Fruit fly (Drosophila melanogaster) whole organism, embryonic: ENCODE data around the gene Mtl.

Experiments
- CG10267 ChIP-seq: fragments of 200-800 bp; sonication (Bioruptor generic); optimal IDR thresholded peaks from 2 replicates; lab custom pipeline; 2018; ENCODE audit warnings: missing biosample characterization, mild to moderate bottlenecking, missing genetic modification characterization, moderate library complexity
- CG11093 ChIP-seq: fragments of 200-800 bp; sonication (Bioruptor generic); IDR thresholded peaks from 3 replicates; pipeline ENCODE4 v1.3.6; 2022; ENCODE audit warnings: missing biosample characterization, missing genetic modification characterization
- CG11560 ChIP-seq: fragments of 200-800 bp; sonication (Bioruptor generic); IDR thresholded peaks from 3 replicates; pipeline ENCODE4 v1.3.6; 2022; ENCODE audit warnings: missing biosample characterization, missing genetic modification characterization
- CG16779 ChIP-seq: fragments of 200-800 bp; sonication (Bioruptor generic); IDR thresholded peaks from 2 replicates; pipeline ENCODE4 v1.3.6; 2022; ENCODE audit warnings: missing biosample characterization, missing genetic modification characterization
- CG18262 ChIP-seq: fragments of 200-800 bp; optimal IDR thresholded peaks from 3 replicates; lab custom pipeline; 2019; ENCODE audit warnings: missing biosample characterization, mild to moderate bottlenecking, missing genetic modification characterization, moderate library complexity
- CG18599 ChIP-seq: fragments of 200-800 bp; sonication (Bioruptor generic); optimal IDR thresholded peaks from 3 replicates; lab custom pipeline; 2017; ENCODE audit warnings: missing biosample characterization, missing genetic modification characterization, mild to moderate bottlenecking, moderate library complexity, missing genetic modification reagents
- CG2202 ChIP-seq: fragments of 200-800 bp; sonication (Bioruptor generic); optimal IDR thresholded peaks from 2 replicates; lab custom pipeline; 2018; ENCODE audit warnings: missing biosample characterization, mild to moderate bottlenecking, missing genetic modification characterization
- CG2712 ChIP-seq: fragments of 200-800 bp; optimal IDR thresholded peaks from 3 replicates; lab custom pipeline; 2019; ENCODE audit warnings: missing biosample characterization, mild to moderate bottlenecking, missing genetic modification characterization, moderate library complexity
- CG31224 ChIP-seq: fragments of 200-800 bp; sonication (Bioruptor generic); IDR thresholded peaks from 2 replicates; pipeline ENCODE4 v1.3.6; 2022; ENCODE audit warnings: missing biosample characterization, missing genetic modification characterization
- CG32767 ChIP-seq: fragments of 200-800 bp; sonication (Bioruptor generic); IDR thresholded peaks from 2 replicates; pipeline ENCODE4 v1.3.6; 2022; ENCODE audit warnings: missing biosample characterization, missing genetic modification characterization
- CG33557 ChIP-seq: fragments of 200-800 bp; sonication (Bioruptor generic); optimal IDR thresholded peaks from 2 replicates; lab custom pipeline; 2019; ENCODE audit warnings: missing biosample characterization, mild to moderate bottlenecking, missing genetic modification characterization, moderate library complexity
- CG4617 ChIP-seq: fragments of 200-800 bp; sonication (Bioruptor generic); optimal IDR thresholded peaks from 3 replicates; lab custom pipeline; 2016; ENCODE audit warnings: missing biosample characterization, missing genetic modification characterization, borderline replicate concordance
- CG6791 ChIP-seq: fragments of 200-800 bp; sonication (Bioruptor generic); IDR thresholded peaks from 3 replicates; pipeline ENCODE4 v1.3.6; 2022; ENCODE audit warnings: missing biosample characterization, missing genetic modification characterization; ENCODE audit not compliant: partially characterized antibody
- CG6813 ChIP-seq: fragments of 200-800 bp; sonication (Bioruptor generic); optimal IDR thresholded peaks from 2 replicates; lab custom pipeline; 2017; ENCODE audit warnings: missing biosample characterization, missing genetic modification characterization, mild to moderate bottlenecking, moderate library complexity, missing genetic modification reagents
- CG8478 ChIP-seq: fragments of >200 bp; optimal IDR thresholded peaks from 2 replicates; lab custom pipeline; 2018
- CG9609 ChIP-seq: fragments of 200-800 bp; sonication (Bioruptor generic); optimal IDR thresholded peaks from 3 replicates; lab custom pipeline; 2016; ENCODE audit warnings: missing biosample characterization, missing genetic modification characterization
- Chrac-16 ChIP-seq: fragments of 200-800 bp; sonication (Bioruptor generic); optimal IDR thresholded peaks from 3 replicates; lab custom pipeline; 2016; ENCODE audit warnings: missing biosample characterization, missing genetic modification characterization
- D19B ChIP-seq: fragments of 200-800 bp; sonication (Bioruptor generic); optimal IDR thresholded peaks from 2 replicates; lab custom pipeline; 2017; ENCODE audit warnings: missing biosample characterization, mild to moderate bottlenecking, missing genetic modification characterization
- Dip2 ChIP-seq: fragments of 200-800 bp; sonication (Bioruptor generic); IDR thresholded peaks from 2 replicates; pipeline ENCODE4 v1.3.6; 2022; ENCODE audit warnings: missing biosample characterization, missing genetic modification characterization
- GATAe ChIP-seq: fragments of 200-800 bp; sonication (Bioruptor generic); conservative IDR thresholded peaks from 2 replicates; pipeline ENCODE4 v1.3.6; 2022; ENCODE audit warnings: missing biosample characterization, missing genetic modification characterization
- Hmr ChIP-seq: fragments of 200-800 bp; sonication (Bioruptor generic); optimal IDR thresholded peaks from 3 replicates; lab custom pipeline; 2017; ENCODE audit warnings: mild to moderate bottlenecking, missing biosample characterization, missing genetic modification reagents, missing genetic modification characterization
- MESR4 ChIP-seq: fragments of 200-800 bp; sonication (Bioruptor generic); optimal IDR thresholded peaks from 2 replicates; lab custom pipeline; 2018; ENCODE audit warnings: missing biosample characterization, mild to moderate bottlenecking, missing genetic modification characterization, moderate library complexity
- Max ChIP-seq: fragments of 200-800 bp; sonication (Bioruptor generic); optimal IDR thresholded peaks from 2 replicates; lab custom pipeline; 2016; ENCODE audit warnings: missing biosample characterization, mild to moderate bottlenecking, missing genetic modification characterization
- Mrtf ChIP-seq: fragments of 200-800 bp; sonication (Bioruptor generic); IDR thresholded peaks from 3 replicates; pipeline ENCODE4 v1.3.6; 2022; ENCODE audit warnings: missing biosample characterization, missing genetic modification characterization
- Oli ChIP-seq: fragments of 200-800 bp; sonication (Bioruptor generic); optimal IDR thresholded peaks from 2 replicates; lab custom pipeline; 2018; ENCODE audit warnings: missing biosample characterization, mild to moderate bottlenecking, missing genetic modification characterization, moderate library complexity
- Optix ChIP-seq: fragments of 200-800 bp; sonication (Bioruptor generic); IDR thresholded peaks from 3 replicates; pipeline ENCODE4 v1.3.6; 2022; ENCODE audit warnings: missing biosample characterization, missing genetic modification characterization
- Ssrp ChIP-seq: fragments of 200-800 bp; sonication (Bioruptor generic); optimal IDR thresholded peaks from 2 replicates; lab custom pipeline; 2018; ENCODE audit warnings: missing biosample characterization, mild to moderate bottlenecking, missing genetic modification characterization, moderate library complexity
- Trl ChIP-seq, 3 experiments: fragments of >200 bp in 2 of 3; fragments of 200-800 bp in 1 of 3; sonication (Bioruptor generic) in 1 of 3; optimal IDR thresholded peaks; 2 replicates in 1 of 3; 3 replicates in 2 of 3; lab custom pipeline; 2016 to 2017; ENCODE audit warnings: missing biosample characterization in 1 of 3, missing genetic modification characterization in 1 of 3
- Usf ChIP-seq: fragments of 200-800 bp; sonication (Bioruptor generic); optimal IDR thresholded peaks from 2 replicates; lab custom pipeline; 2017; ENCODE audit warnings: missing genotype, missing biosample characterization, missing genetic modification characterization
- Xrp1 ChIP-seq: fragments of 200-800 bp; sonication (Bioruptor generic); IDR thresholded peaks from 2 replicates; pipeline ENCODE4 v1.3.6; 2022; ENCODE audit warnings: missing biosample characterization, missing genetic modification characterization
- amos ChIP-seq: fragments of 200-800 bp; sonication (Bioruptor generic); IDR thresholded peaks from 2 replicates; pipeline ENCODE4 v1.3.6; 2022; ENCODE audit warnings: missing biosample characterization, missing genetic modification characterization; ENCODE audit not compliant: partially characterized antibody
- cas ChIP-seq: fragments of 200-800 bp; sonication (Bioruptor generic); IDR thresholded peaks from 2 replicates; pipeline ENCODE4 v1.3.6; 2022; ENCODE audit warnings: missing biosample characterization, missing genetic modification characterization
- crol ChIP-seq: fragments of 200-800 bp; sonication (Bioruptor generic); IDR thresholded peaks from 2 replicates; pipeline ENCODE4 v1.3.6; 2022; ENCODE audit warnings: missing biosample characterization, missing genetic modification characterization
- fd3F ChIP-seq: fragments of 200-800 bp; sonication (Bioruptor generic); optimal IDR thresholded peaks from 2 replicates; lab custom pipeline; 2018; ENCODE audit warnings: missing biosample characterization, mild to moderate bottlenecking, missing genetic modification characterization, moderate library complexity
- gfzf ChIP-seq: fragments of 200-800 bp; sonication (Bioruptor generic); optimal IDR thresholded peaks from 2 replicates; lab custom pipeline; 2016; ENCODE audit warnings: missing biosample characterization, mild to moderate bottlenecking, missing genetic modification characterization, moderate library complexity
- grn ChIP-seq: fragments of 200-800 bp; sonication (Bioruptor generic); optimal IDR thresholded peaks from 3 replicates; lab custom pipeline; 2017; ENCODE audit warnings: missing biosample characterization, missing genetic modification characterization
- her ChIP-seq: fragments of 200-800 bp; sonication (Bioruptor generic); optimal IDR thresholded peaks from 2 replicates; lab custom pipeline; 2016; ENCODE audit warnings: missing biosample characterization, missing genetic modification characterization
- hkb ChIP-seq, 2 experiments: fragments of 200-800 bp in 1 of 2; fragments of >200 bp in 1 of 2; sonication (Bioruptor generic) in 1 of 2; IDR thresholded peaks in 1 of 2; optimal IDR thresholded peaks in 1 of 2; 2 replicates each; pipeline versions ENCODE4 v1.3.6 to Lab custom; 2017 to 2022; ENCODE audit warnings: missing biosample characterization in 1 of 2, missing genetic modification characterization in 1 of 2
- hth ChIP-seq: fragments of >200 bp; optimal IDR thresholded peaks from 2 replicates; lab custom pipeline; 2017; ENCODE audit warnings: inconsistent platforms
- inv ChIP-seq: fragments of 200-800 bp; sonication (Bioruptor generic); IDR thresholded peaks from 2 replicates; pipeline ENCODE4 v1.3.6; 2022; ENCODE audit warnings: missing biosample characterization, missing genetic modification characterization; ENCODE audit not compliant: partially characterized antibody
- jing ChIP-seq: fragments of 200-800 bp; sonication (Bioruptor generic); optimal IDR thresholded peaks from 2 replicates; lab custom pipeline; 2018; ENCODE audit warnings: missing biosample characterization, mild to moderate bottlenecking, missing genetic modification characterization
- kah ChIP-seq: fragments of 200-800 bp; sonication (Bioruptor generic); optimal IDR thresholded peaks from 2 replicates; lab custom pipeline; 2018; ENCODE audit warnings: missing biosample characterization, mild to moderate bottlenecking, missing genetic modification characterization
- kay ChIP-seq: fragments of 200-800 bp; sonication (Bioruptor generic); optimal IDR thresholded peaks from 2 replicates; lab custom pipeline; 2016; ENCODE audit warnings: missing biosample characterization, missing genetic modification characterization
- ken ChIP-seq: fragments of 200-800 bp; sonication (Bioruptor generic); IDR thresholded peaks from 3 replicates; pipeline ENCODE4 v1.3.6; 2022; ENCODE audit warnings: missing biosample characterization, missing genetic modification characterization
- onecut ChIP-seq: fragments of 200-800 bp; sonication (Bioruptor generic); IDR thresholded peaks from 2 replicates; pipeline ENCODE4 v1.3.6; 2022; ENCODE audit warnings: missing biosample characterization, missing genetic modification characterization
- org-1 ChIP-seq: fragments of 200-800 bp; sonication (Bioruptor generic); optimal IDR thresholded peaks from 2 replicates; lab custom pipeline; 2017; ENCODE audit warnings: missing biosample characterization, missing genetic modification characterization
- p53 ChIP-seq: fragments of 200-800 bp; sonication (Bioruptor generic); optimal IDR thresholded peaks from 2 replicates; lab custom pipeline; 2016; ENCODE audit warnings: missing biosample characterization, missing genetic modification characterization
- pnt ChIP-seq: fragments of 200-800 bp; sonication (Bioruptor generic); optimal IDR thresholded peaks from 3 replicates; lab custom pipeline; 2016; ENCODE audit warnings: missing biosample characterization, missing genetic modification characterization
- ranshi ChIP-seq: fragments of 200-800 bp; sonication (Bioruptor generic); IDR thresholded peaks from 2 replicates; pipeline ENCODE4 v1.3.6; 2022; ENCODE audit warnings: missing biosample characterization, missing genetic modification characterization
- sima ChIP-seq: fragments of 200-800 bp; sonication (Bioruptor generic); optimal IDR thresholded peaks from 2 replicates; lab custom pipeline; 2016; ENCODE audit warnings: missing biosample characterization, missing genetic modification characterization
- usp ChIP-seq: fragments of >200 bp; optimal IDR thresholded peaks from 2 replicates; lab custom pipeline; 2017; ENCODE audit warnings: missing biosample characterization, missing genetic modification characterization
- vnd ChIP-seq: fragments of 200-800 bp; sonication (Bioruptor generic); IDR thresholded peaks from 3 replicates; pipeline ENCODE4 v1.3.6; 2022; ENCODE audit warnings: missing biosample characterization, missing genetic modification characterization; ENCODE audit not compliant: partially characterized antibody

Mtl gene

dm6 chr3R:27662857-27663256 is 26.6 kb downstream of the Mtl start (continued):
- TF ChIP-seq CG32767 (GFP tag; lab: Robert Waterston, UW) (peak; percentile 27; the same call in 1 of the 2 replicates), pnt (GFP tag; lab: Kevin White, UChicago) (no peak), CG10267 (tag; lab: Kevin White, UChicago) (no peak), Max (no peak), sima (GFP tag; lab: Kevin White, UChicago) (no peak), CG18262 (tag; lab: Kevin White, UChicago) (no peak), kah (GFP tag; lab: Kevin White, UChicago) (no peak), org-1 (no peak), CG18599 (GFP tag; lab: Kevin White, UChicago) (peak; percentile 1), Xrp1 (no peak), GATAe (GFP tag; lab: Robert Waterston, UW) (no peak), CG11093 (no peak), Optix (GFP tag; lab: Robert Waterston, UW) (no peak), Trl (optimal IDR thresholded peaks at IDR 0.05; lab: Kevin White, UChicago) (no peak), Trl (GFP tag; optimal IDR thresholded peaks at IDR 0.05; lab: Kevin White, UChicago) (no peak), CG8478 (lab: Kevin White, UChicago) (peak; percentile 7), cas (no peak), hth (lab: Kevin White, UChicago) (no peak), MESR4 (no peak), CG4617 (GFP tag; lab: Kevin White, UChicago) (no peak), CG6791 (GFP tag; lab: Robert Waterston, UW) (no peak), p53 (GFP tag; lab: Kevin White, UChicago) (no peak), grn (GFP tag; lab: Kevin White, UChicago) (no peak), jing (GFP tag; lab: Kevin White, UChicago) (no peak), CG2712 (tag; lab: Kevin White, UChicago) (no peak), CG33557 (GFP tag; lab: Kevin White, UChicago) (no peak), kay (GFP tag; lab: Kevin White, UChicago) (no peak), ranshi (GFP tag; lab: Robert Waterston, UW) (no peak), CG11560 (tag; lab: Robert Waterston, UW) (no peak), CG9609 (no peak), Usf (no peak), CG31224 (GFP tag; lab: Robert Waterston, UW) (no peak), fd3F (no peak), vnd (GFP tag; lab: Robert Waterston, UW) (no peak), inv (no peak), crol (GFP tag; lab: Robert Waterston, UW) (0 out of 2 replicates have a peak, but pooled peaks have one; percentile 16), Chrac-16 (GFP tag; lab: Kevin White, UChicago) (no peak), CG2202 (tag; lab: Kevin White, UChicago) (no peak), gfzf (GFP tag; lab: Kevin White, UChicago) (no peak), Dip2 (GFP tag; lab: Robert Waterston, UW) (no peak)

dm6 chr3R:27677174-27677726 is 41.0 kb downstream of the Mtl start, which contains the start of gene Hsdl2:
Hsdl2 (plus strand) TSS chr3R:27677522.
- no peak for TF ChIP-seq usp
- no peak for TF ChIP-seq onecut (GFP tag; lab: Robert Waterston, UW)
- TF ChIP-seq Mrtf = no peak
- no peak for TF ChIP-seq her (GFP tag; lab: Kevin White, UChicago)
- no peak for TF ChIP-seq ken (GFP tag; lab: Robert Waterston, UW)
- peak in 1 of 2 experiments; percentile 8 for TF ChIP-seq Trl (optimal IDR thresholded peaks at IDR 0.05; lab: Kevin White, UChicago)
- TF ChIP-seq Trl (GFP tag; optimal IDR thresholded peaks at IDR 0.05; lab: Kevin White, UChicago) = peak; percentile 3
- no peak for TF ChIP-seq D19B (GFP tag; lab: Kevin White, UChicago)
- peak; percentile 64 for TF ChIP-seq amos (GFP tag; lab: Robert Waterston, UW)
- TF ChIP-seq Hmr (GFP tag; lab: Kevin White, UChicago) = peak; percentile 61
- no peak for TF ChIP-seq Ssrp (tag; lab: Kevin White, UChicago)
- no peak for TF ChIP-seq Oli (tag; lab: Kevin White, UChicago)
- no peak for TF ChIP-seq CG6813 (GFP tag; lab: Kevin White, UChicago)
- TF ChIP-seq hkb (optimal IDR thresholded peaks at IDR 0.05; lab: Kevin White, UChicago) = peak; percentile 52
- TF ChIP-seq hkb (GFP tag; IDR thresholded peaks at IDR 0.05; lab: Robert Waterston, UW) = peak; percentile 46; the same call in 1 of the 2 replicates
- TF ChIP-seq CG16779 (GFP tag; lab: Robert Waterston, UW) = no peak
